Worm (Caenorhabditis elegans): Measurements from ENCODE around the gene fat-4.

Gene fat-4

ce11 chrIV:9825196-9825744 is 26.0 kb downstream of the fat-4 start, which contains the start of gene mtr-4:
TSS of gene mtr-4 (plus strand) at chrIV:9825694.
- TF ChIP-seq rbr-2 (tag; optimal IDR thresholded peaks at IDR 0.05) (no peak), unc-130 (GFP tag; optimal IDR thresholded peaks at IDR 0.05) (peak; percentile 8), F49E8.2 (tag; optimal IDR thresholded peaks at IDR 0.05; ENCODE audit: borderline replicate concordance) (peak; percentile 5), tra-1 (GFP tag; IDR thresholded peaks at IDR 0.05) (0 out of 2 replicates have a peak, but pooled peaks have one; percentile 53), dpl-1 (GFP tag; optimal IDR thresholded peaks at IDR 0.05) (peak; percentile 71), ztf-7 (tag; optimal IDR thresholded peaks at IDR 0.05) (no peak), snpc-1.2 (GFP tag; IDR thresholded peaks at IDR 0.05) (peak; percentile 80), mes-2 (tag; optimal IDR thresholded peaks at IDR 0.05; ENCODE audit: poor library complexity, severe bottlenecking) (peak; percentile 8), egl-43 (GFP tag; IDR thresholded peaks at IDR 0.05) (no peak), mdl-1 (tag; optimal IDR thresholded peaks at IDR 0.05) (peak in 1 of 2 experiments; percentile 17), pqm-1 (tag; optimal IDR thresholded peaks at IDR 0.05) (peak; percentile 27), fkh-10 (GFP tag; optimal IDR thresholded peaks at IDR 0.05) (no peak), duxl-1 (tag; optimal IDR thresholded peaks at IDR 0.05; ENCODE audit: poor library complexity) (no peak), ztf-11 (tag; optimal IDR thresholded peaks at IDR 0.05) (no peak), vab-7 (GFP tag; IDR thresholded peaks at IDR 0.05) (no peak), R02D3.7 (tag; optimal IDR thresholded peaks at IDR 0.05) (no peak), Y105C5A.15 (GFP tag; IDR thresholded peaks at IDR 0.05) (no peak), nhr-28 (tag; optimal IDR thresholded peaks at IDR 0.05) (peak; percentile 3), zfp-2 (tag; optimal IDR thresholded peaks at IDR 0.05) (no peak), lin-38 (GFP tag; IDR thresholded peaks at IDR 0.05) (peak; percentile 95), nhr-10 (tag; optimal IDR thresholded peaks at IDR 0.05) (no peak)

- TF ChIP-seq pha-4 (GFP tag; IDR thresholded peaks at IDR 0.05), result no peak
- no peak for TF ChIP-seq pha-4 (tag; optimal IDR thresholded peaks at IDR 0.05)
- no peak for TF ChIP-seq nhr-102 (tag; optimal IDR thresholded peaks at IDR 0.05)
- no peak for TF ChIP-seq zip-2 (tag; optimal IDR thresholded peaks at IDR 0.05)
- no peak for TF ChIP-seq nhr-111 (GFP tag; optimal IDR thresholded peaks at IDR 0.05)
- TF ChIP-seq skn-1 (tag; optimal IDR thresholded peaks at IDR 0.05), result no peak
- TF ChIP-seq zfp-3 (GFP tag; conservative IDR thresholded peaks at IDR 0.05), result no peak
- no peak for TF ChIP-seq R02D3.7 (tag; optimal IDR thresholded peaks at IDR 0.05)
Observed at ce11 chrIV:9832586-9832985, 33.4 kb downstream of the fat-4 start, which contains the start of gene kin-21. TSS of gene kin-21 (plus strand) at chrIV:9832886.

ce11 chrIV:9833337-9833736 is 34.1 kb downstream of the fat-4 start:
- TF ChIP-seq F44E2.7 (GFP tag; IDR thresholded peaks at IDR 0.05) (no peak), aha-1 (tag) (peak; percentile 95)

ce11 chrIV:9836317-9836716 is 37.1 kb downstream of the fat-4 start, which contains the start of gene msp-81:
TSS of gene msp-81 (minus strand) at chrIV:9836417.
- TF ChIP-seq lin-39 (tag; optimal IDR thresholded peaks at IDR 0.05) (no peak), attf-4 (tag; optimal IDR thresholded peaks at IDR 0.05) (no peak), dve-1 (tag; optimal IDR thresholded peaks at IDR 0.05; ENCODE audit: insufficient read depth) (no peak), sdz-12 (GFP tag; optimal IDR thresholded peaks at IDR 0.05) (no peak), tag-97 (GFP tag; IDR thresholded peaks at IDR 0.05) (no peak), madf-5 (GFP tag; IDR thresholded peaks at IDR 0.05) (no peak), duxl-1 (tag; optimal IDR thresholded peaks at IDR 0.05; ENCODE audit: poor library complexity) (no peak), F44E2.7 (GFP tag; IDR thresholded peaks at IDR 0.05) (no peak), spr-3 (GFP tag; optimal IDR thresholded peaks at IDR 0.05) (no peak), nhr-77 (tag; optimal IDR thresholded peaks at IDR 0.05) (no peak), egl-27 (tag; optimal IDR thresholded peaks at IDR 0.05) (no peak), mes-2 (tag; optimal IDR thresholded peaks at IDR 0.05; ENCODE audit: poor library complexity, severe bottlenecking) (no peak), hlh-30 (tag; optimal IDR thresholded peaks at IDR 0.05; ENCODE audit: insufficient read depth) (no peak)
